1 fruit fly cellular context compared by ENCODE assay signal in the genomic region with DNA sequence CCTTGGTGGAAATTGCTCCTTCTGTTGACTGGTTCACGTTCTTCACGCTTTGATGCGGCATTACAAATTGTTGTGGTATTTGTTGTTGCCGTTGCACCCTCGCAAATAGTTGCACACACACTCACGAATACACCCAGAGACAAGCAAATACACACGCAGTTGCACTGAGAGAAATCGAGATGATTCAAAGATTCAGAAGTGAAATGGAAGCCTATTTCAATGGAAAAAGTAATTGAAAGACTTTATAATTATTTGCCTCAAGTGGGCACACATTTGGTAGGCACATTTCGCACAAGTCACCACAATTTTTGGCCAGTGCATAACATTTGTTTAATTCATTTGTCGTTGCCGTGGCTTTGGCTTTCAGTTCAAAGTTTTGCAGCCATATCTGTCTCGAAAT.
TF ChIP-seq lines count a peak whose summit lies in the region.

No protein-coding gene starts in this region.

TF ChIP-seq in whole organism, embryonic, 481 proteins besides CTCF, POLR2A, EP300 and RAD21 (continued from another document and continues in another):
- TF ChIP-seq trem (tag; optimal IDR thresholded peaks at IDR 0.05; lab: Kevin White, UChicago) (peak; percentile 48), Ada2b (GFP tag; IDR thresholded peaks at IDR 0.05; lab: Robert Waterston, UW) (peak; percentile 63), CG18764 (GFP tag; optimal IDR thresholded peaks at IDR 0.05; lab: Kevin White, UChicago) (peak; percentile 61), kah (GFP tag; optimal IDR thresholded peaks at IDR 0.05; lab: Kevin White, UChicago) (no peak), CG2199 (GFP tag; IDR thresholded peaks at IDR 0.05; lab: Robert Waterston, UW) (0 out of 3 replicates have a peak, but pooled peaks have one; percentile 52), CG18011 (GFP tag; optimal IDR thresholded peaks at IDR 0.05; lab: Kevin White, UChicago) (no peak), cwo (GFP tag; optimal IDR thresholded peaks at IDR 0.05; lab: Kevin White, UChicago) (peak; percentile 35), grn (GFP tag; optimal IDR thresholded peaks at IDR 0.05; lab: Kevin White, UChicago) (no peak), CG9876 (GFP tag; optimal IDR thresholded peaks at IDR 0.05; lab: Kevin White, UChicago) (peak; percentile 54), D (optimal IDR thresholded peaks at IDR 0.05; lab: Kevin White, UChicago) (no peak), D (GFP tag; optimal IDR thresholded peaks at IDR 0.05; lab: Kevin White, UChicago) (peak; percentile 79), kay (GFP tag; optimal IDR thresholded peaks at IDR 0.05; lab: Kevin White, UChicago) (peak; percentile 42), Ravus (GFP tag; IDR thresholded peaks at IDR 0.05; lab: Robert Waterston, UW) (no peak), Hr51 (GFP tag; optimal IDR thresholded peaks at IDR 0.05; lab: Kevin White, UChicago) (peak; percentile 51 to 63), Dad (GFP tag; optimal IDR thresholded peaks at IDR 0.05; lab: Kevin White, UChicago) (peak; percentile 59), stwl (tag; optimal IDR thresholded peaks at IDR 0.05; lab: Kevin White, UChicago) (peak; percentile 4), fd102C (GFP tag; optimal IDR thresholded peaks at IDR 0.05; lab: Kevin White, UChicago) (peak; percentile 60), CG6813 (GFP tag; optimal IDR thresholded peaks at IDR 0.05; lab: Kevin White, UChicago) (peak; percentile 64), CG16815 (GFP tag; optimal IDR thresholded peaks at IDR 0.05; lab: Kevin White, UChicago) (peak; percentile 61), sim (GFP tag; IDR thresholded peaks at IDR 0.05; lab: Robert Waterston, UW) (peak; percentile 26; the same call in 1 of the 2 replicates), CG33213 (GFP tag; optimal IDR thresholded peaks at IDR 0.05; lab: Kevin White, UChicago) (peak; percentile 56), CG14860 (GFP tag; IDR thresholded peaks at IDR 0.05; lab: Robert Waterston, UW; ENCODE audit: partially characterized antibody) (no peak), Hsf (GFP tag; optimal IDR thresholded peaks at IDR 0.05; lab: Kevin White, UChicago) (peak; percentile 67), CG9817 (tag; optimal IDR thresholded peaks at IDR 0.05; lab: Kevin White, UChicago) (peak; percentile 25), CG13296 (GFP tag; optimal IDR thresholded peaks at IDR 0.05; lab: Kevin White, UChicago) (no peak), bcd (GFP tag; optimal IDR thresholded peaks at IDR 0.05; lab: Kevin White, UChicago) (peak; percentile 60), Hr39 (optimal IDR thresholded peaks at IDR 0.05; lab: Kevin White, UChicago) (no peak), CG9437 (GFP tag; optimal IDR thresholded peaks at IDR 0.05; lab: Kevin White, UChicago) (peak; percentile 38), CG14441 (GFP tag; IDR thresholded peaks at IDR 0.05; lab: Robert Waterston, UW) (peak; percentile 59; the same call in 1 of the 2 replicates), CG11456 (GFP tag; IDR thresholded peaks at IDR 0.05; lab: Robert Waterston, UW) (0 out of 3 replicates have a peak, but pooled peaks have one; percentile 7), psq (GFP tag; optimal IDR thresholded peaks at IDR 0.05; lab: Kevin White, UChicago) (no peak), CG30431 (GFP tag; optimal IDR thresholded peaks at IDR 0.05; lab: Kevin White, UChicago) (peak; percentile 71), CG4282 (GFP tag; optimal IDR thresholded peaks at IDR 0.05; lab: Kevin White, UChicago) (no peak), hb (GFP tag; IDR thresholded peaks at IDR 0.05; lab: Robert Waterston, UW; ENCODE audit: partially characterized antibody) (no peak), sisA (GFP tag; IDR thresholded peaks at IDR 0.05; lab: Robert Waterston, UW) (peak; percentile 79), Rx (GFP tag; IDR thresholded peaks at IDR 0.05; lab: Robert Waterston, UW) (peak; percentile 66), eyg (GFP tag; optimal IDR thresholded peaks at IDR 0.05; lab: Kevin White, UChicago) (no peak), CG13424 (tag; optimal IDR thresholded peaks at IDR 0.05; lab: Kevin White, UChicago) (peak; percentile 53), CG15514 (GFP tag; optimal IDR thresholded peaks at IDR 0.05; lab: Kevin White, UChicago) (no peak), GATAe (GFP tag; conservative IDR thresholded peaks at IDR 0.05; lab: Robert Waterston, UW) (no peak), Hr3 (GFP tag; optimal IDR thresholded peaks at IDR 0.05; lab: Kevin White, UChicago) (peak; percentile 59), CG3407 (GFP tag; optimal IDR thresholded peaks at IDR 0.05; lab: Kevin White, UChicago) (peak; percentile 60), Hmr (GFP tag; optimal IDR thresholded peaks at IDR 0.05; lab: Kevin White, UChicago) (no peak), lilli (GFP tag; optimal IDR thresholded peaks at IDR 0.05; lab: Kevin White, UChicago) (peak; percentile 50), Doc2 (GFP tag; IDR thresholded peaks at IDR 0.05; lab: Robert Waterston, UW) (no peak), her (GFP tag; optimal IDR thresholded peaks at IDR 0.05; lab: Kevin White, UChicago) (peak; percentile 44), CG10979 (tag; optimal IDR thresholded peaks at IDR 0.05; lab: Kevin White, UChicago) (peak; percentile 84), sr (GFP tag; IDR thresholded peaks at IDR 0.05; lab: Robert Waterston, UW) (no peak), CG1832 (GFP tag; optimal IDR thresholded peaks at IDR 0.05; lab: Kevin White, UChicago) (no peak), CG11085 (GFP tag; IDR thresholded peaks at IDR 0.05; lab: Robert Waterston, UW) (no peak; the same call in 1 of the 2 replicates), Fer3 (tag; optimal IDR thresholded peaks at IDR 0.05; lab: Kevin White, UChicago) (peak; percentile 32), dati (GFP tag; IDR thresholded peaks at IDR 0.05; lab: Robert Waterston, UW) (peak; percentile 42; the same call in 1 of the 2 replicates), BEAF-32 (GFP tag; optimal IDR thresholded peaks at IDR 0.05; lab: Kevin White, UChicago) (no peak), sug (tag; optimal IDR thresholded peaks at IDR 0.05; lab: Kevin White, UChicago) (no peak), slbo (GFP tag; IDR thresholded peaks at IDR 0.05; lab: Robert Waterston, UW) (peak; percentile 40; the same call in 1 of the 2 replicates), CG1602 (GFP tag; optimal IDR thresholded peaks at IDR 0.05; lab: Kevin White, UChicago) (peak; percentile 60), Mad (GFP tag; optimal IDR thresholded peaks at IDR 0.05; lab: Kevin White, UChicago) (peak; percentile 66), unc-4 (GFP tag; IDR thresholded peaks at IDR 0.05; lab: Robert Waterston, UW; ENCODE audit: partially characterized antibody) (no peak), zfh1 (GFP tag; IDR thresholded peaks at IDR 0.05; lab: Robert Waterston, UW) (peak; percentile 87), phol (tag; optimal IDR thresholded peaks at IDR 0.05; lab: Kevin White, UChicago) (peak; percentile 80), CG11093 (GFP tag; IDR thresholded peaks at IDR 0.05; lab: Robert Waterston, UW) (peak; percentile 48; the same call in 2 of the 3 replicates), amos (GFP tag; IDR thresholded peaks at IDR 0.05; lab: Robert Waterston, UW; ENCODE audit: partially characterized antibody) (no peak), CG6689 (GFP tag; IDR thresholded peaks at IDR 0.05; lab: Robert Waterston, UW) (peak; percentile 77), tll (GFP tag; optimal IDR thresholded peaks at IDR 0.05; lab: Kevin White, UChicago) (peak in 1 of 2 experiments; percentile 21), HLHmδ (GFP tag; optimal IDR thresholded peaks at IDR 0.05; lab: Kevin White, UChicago) (no peak), CG3838 (GFP tag; optimal IDR thresholded peaks at IDR 0.05; lab: Kevin White, UChicago) (no peak), CG42726 (GFP tag; IDR thresholded peaks at IDR 0.05; lab: Robert Waterston, UW; ENCODE audit: partially characterized antibody) (no peak), CG11247 (GFP tag; IDR thresholded peaks at IDR 0.05; lab: Robert Waterston, UW) (0 out of 2 replicates have a peak, but pooled peaks have one; percentile 30), corto (GFP tag; optimal IDR thresholded peaks at IDR 0.05; lab: Kevin White, UChicago) (no peak), pzg (GFP tag; optimal IDR thresholded peaks at IDR 0.05; lab: Kevin White, UChicago) (no peak), CG1024 (GFP tag; IDR thresholded peaks at IDR 0.05; lab: Robert Waterston, UW) (peak; percentile 59; the same call in 1 of the 2 replicates), chm (GFP tag; IDR thresholded peaks at IDR 0.05; lab: Robert Waterston, UW) (peak; percentile 74; the same call in 1 of the 2 replicates), sc (optimal IDR thresholded peaks at IDR 0.05; lab: Kevin White, UChicago) (no peak), sc (GFP tag; optimal IDR thresholded peaks at IDR 0.05; lab: Kevin White, UChicago) (peak; percentile 61), Oli (tag; optimal IDR thresholded peaks at IDR 0.05; lab: Kevin White, UChicago) (peak; percentile 73), jing (GFP tag; optimal IDR thresholded peaks at IDR 0.05; lab: Kevin White, UChicago) (peak; percentile 58), ems (GFP tag; optimal IDR thresholded peaks at IDR 0.05; lab: Kevin White, UChicago) (peak; percentile 60), CG10267 (tag; optimal IDR thresholded peaks at IDR 0.05; lab: Kevin White, UChicago) (peak; percentile 65), Bdp1 (GFP tag; optimal IDR thresholded peaks at IDR 0.05; lab: Kevin White, UChicago) (peak; percentile 46), Rfx (GFP tag; IDR thresholded peaks at IDR 0.05; lab: Robert Waterston, UW) (no peak), bigmax (GFP tag; optimal IDR thresholded peaks at IDR 0.05; lab: Kevin White, UChicago) (no peak), CG18619 (GFP tag; optimal IDR thresholded peaks at IDR 0.05; lab: Kevin White, UChicago) (peak; percentile 31), Bteb2 (GFP tag; optimal IDR thresholded peaks at IDR 0.05; lab: Kevin White, UChicago) (peak; percentile 35), fru (optimal IDR thresholded peaks at IDR 0.05; lab: Kevin White, UChicago) (no peak), dpn (GFP tag; optimal IDR thresholded peaks at IDR 0.05; lab: Kevin White, UChicago) (peak; percentile 71), abd-A (tag; optimal IDR thresholded peaks at IDR 0.05; lab: Kevin White, UChicago) (no peak), CrebB (tag; optimal IDR thresholded peaks at IDR 0.05; lab: Kevin White, UChicago) (no peak), Hey (tag; optimal IDR thresholded peaks at IDR 0.05; lab: Kevin White, UChicago) (no peak), MTF-1 (GFP tag; optimal IDR thresholded peaks at IDR 0.05; lab: Kevin White, UChicago; ENCODE audit: borderline replicate concordance) (peak; percentile 45), zfh2 (GFP tag; optimal IDR thresholded peaks at IDR 0.05; lab: Kevin White, UChicago) (no peak), CG30020 (tag; optimal IDR thresholded peaks at IDR 0.05; lab: Kevin White, UChicago) (no peak), Six4 (GFP tag; optimal IDR thresholded peaks at IDR 0.05; lab: Kevin White, UChicago) (peak; percentile 61), Elba2 (GFP tag; optimal IDR thresholded peaks at IDR 0.05; lab: Kevin White, UChicago) (peak; percentile 39), Camta (GFP tag; optimal IDR thresholded peaks at IDR 0.05; lab: Kevin White, UChicago) (peak; percentile 66), CG6272 (GFP tag; IDR thresholded peaks at IDR 0.05; lab: Robert Waterston, UW) (peak; percentile 33; the same call in 1 of the 2 replicates), crc (GFP tag; optimal IDR thresholded peaks at IDR 0.05; lab: Kevin White, UChicago) (no peak), Mes4 (GFP tag; optimal IDR thresholded peaks at IDR 0.05; lab: Kevin White, UChicago) (peak; percentile 73), Hr78 (GFP tag; optimal IDR thresholded peaks at IDR 0.05; lab: Kevin White, UChicago) (no peak), Aef1 (GFP tag; IDR thresholded peaks at IDR 0.05; lab: Robert Waterston, UW) (peak; percentile 36; the same call in 1 of the 3 replicates), Myb (GFP tag; optimal IDR thresholded peaks at IDR 0.05; lab: Kevin White, UChicago) (peak; percentile 41), CG15011 (GFP tag; optimal IDR thresholded peaks at IDR 0.05; lab: Kevin White, UChicago) (no peak), slou (GFP tag; optimal IDR thresholded peaks at IDR 0.05; lab: Kevin White, UChicago) (peak; percentile 36), CG2875 (GFP tag; optimal IDR thresholded peaks at IDR 0.05; lab: Kevin White, UChicago) (peak; percentile 68), jumu (GFP tag; optimal IDR thresholded peaks at IDR 0.05; lab: Kevin White, UChicago) (peak; percentile 75), Stat92E (GFP tag; optimal IDR thresholded peaks at IDR 0.05; lab: Kevin White, UChicago) (no peak), Atf6 (GFP tag; IDR thresholded peaks at IDR 0.05; lab: Robert Waterston, UW) (0 out of 2 replicates have a peak, but pooled peaks have one; percentile 14), Antp (GFP tag; optimal IDR thresholded peaks at IDR 0.05; lab: Kevin White, UChicago) (peak; percentile 80), aop (GFP tag; IDR thresholded peaks at IDR 0.05; lab: Robert Waterston, UW) (no peak), seq (GFP tag; IDR thresholded peaks at IDR 0.05; lab: Robert Waterston, UW) (peak; percentile 50), lbe (GFP tag; optimal IDR thresholded peaks at IDR 0.05; lab: Kevin White, UChicago) (no peak), Ptx1 (GFP tag; IDR thresholded peaks at IDR 0.05; lab: Robert Waterston, UW) (peak; percentile 70), bab2 (GFP tag; optimal IDR thresholded peaks at IDR 0.05; lab: Kevin White, UChicago) (peak; percentile 71), zf30C (GFP tag; optimal IDR thresholded peaks at IDR 0.05; lab: Kevin White, UChicago) (peak; percentile 69), klu (GFP tag; IDR thresholded peaks at IDR 0.05; lab: Robert Waterston, UW) (no peak), nerfin-2 (GFP tag; IDR thresholded peaks at IDR 0.05; lab: Robert Waterston, UW; ENCODE audit: partially characterized antibody) (no peak), nau (GFP tag; optimal IDR thresholded peaks at IDR 0.05; lab: Kevin White, UChicago) (peak; percentile 42), TFAM (GFP tag; optimal IDR thresholded peaks at IDR 0.05; lab: Kevin White, UChicago) (no peak), eve (GFP tag; optimal IDR thresholded peaks at IDR 0.05; lab: Kevin White, UChicago) (peak; percentile 72 to 83), luna (GFP tag; optimal IDR thresholded peaks at IDR 0.05; lab: Kevin White, UChicago) (no peak), CG3281 (GFP tag; optimal IDR thresholded peaks at IDR 0.05; lab: Kevin White, UChicago) (no peak), tin (GFP tag; optimal IDR thresholded peaks at IDR 0.05; lab: Kevin White, UChicago) (peak; percentile 81), CG9932 (GFP tag; IDR thresholded peaks at IDR 0.05; lab: Robert Waterston, UW) (no peak), Eip74EF (GFP tag; optimal IDR thresholded peaks at IDR 0.05; lab: Kevin White, UChicago) (no peak), hkb (optimal IDR thresholded peaks at IDR 0.05; lab: Kevin White, UChicago) (no peak), hkb (GFP tag; IDR thresholded peaks at IDR 0.05; lab: Robert Waterston, UW) (peak; percentile 69), row (GFP tag; IDR thresholded peaks at IDR 0.05; lab: Robert Waterston, UW) (peak; percentile 71)
